Fruit fly (Drosophila melanogaster): ENCODE measurements around the gene ranshi.

ranshi gene

dm6 chr3R:8712722-8713131 lies 16.8 kb downstream of the ranshi start, which contains the start of gene CG8112 (continued):
- no peak for TF ChIP-seq pros (GFP tag; optimal IDR thresholded peaks at IDR 0.05)
- TF ChIP-seq schlank (tag; optimal IDR thresholded peaks at IDR 0.05), result no peak
- TF ChIP-seq Mrtf (GFP tag; IDR thresholded peaks at IDR 0.05), result no peak
- no peak for TF ChIP-seq Gsc (GFP tag; IDR thresholded peaks at IDR 0.05)
- TF ChIP-seq D19A (tag; optimal IDR thresholded peaks at IDR 0.05), result no peak
- no peak for TF ChIP-seq psq (GFP tag; optimal IDR thresholded peaks at IDR 0.05)
- no peak for TF ChIP-seq CG12744 (GFP tag; optimal IDR thresholded peaks at IDR 0.05)
- TF ChIP-seq Scr (GFP tag; IDR thresholded peaks at IDR 0.05; ENCODE audit: partially characterized antibody), result no peak
- no peak for TF ChIP-seq CG11456 (GFP tag; IDR thresholded peaks at IDR 0.05)
- TF ChIP-seq CG6791 (GFP tag; IDR thresholded peaks at IDR 0.05; ENCODE audit: partially characterized antibody), result no peak
- no peak for TF ChIP-seq Stat92E (GFP tag; optimal IDR thresholded peaks at IDR 0.05)
- TF ChIP-seq E2f2 (GFP tag; IDR thresholded peaks at IDR 0.05), result no peak
- no peak for TF ChIP-seq Eip74EF (GFP tag; optimal IDR thresholded peaks at IDR 0.05)
- TF ChIP-seq CG7556 (GFP tag; optimal IDR thresholded peaks at IDR 0.05), result peak; percentile 52
- peak; percentile 16 for TF ChIP-seq bcd (GFP tag; optimal IDR thresholded peaks at IDR 0.05)
- TF ChIP-seq eve (GFP tag; optimal IDR thresholded peaks at IDR 0.05), result no peak
- no peak for TF ChIP-seq jumu (GFP tag; optimal IDR thresholded peaks at IDR 0.05)
- TF ChIP-seq Dip2 (GFP tag; IDR thresholded peaks at IDR 0.05), result no peak
- no peak for TF ChIP-seq sna (GFP tag; IDR thresholded peaks at IDR 0.05; ENCODE audit: partially characterized antibody)
- TF ChIP-seq lab (GFP tag; optimal IDR thresholded peaks at IDR 0.05), result peak; percentile 65
- TF ChIP-seq twi (tag; optimal IDR thresholded peaks at IDR 0.05), result no peak
- TF ChIP-seq CG18764 (GFP tag; optimal IDR thresholded peaks at IDR 0.05), result no peak
- TF ChIP-seq Lim3 (GFP tag; IDR thresholded peaks at IDR 0.05), result no peak
- TF ChIP-seq z (GFP tag; IDR thresholded peaks at IDR 0.05), result no peak
- no peak for TF ChIP-seq Max (GFP tag; optimal IDR thresholded peaks at IDR 0.05)
- no peak for TF ChIP-seq CG30020 (tag; optimal IDR thresholded peaks at IDR 0.05)
- no peak for TF ChIP-seq Mes4 (GFP tag; optimal IDR thresholded peaks at IDR 0.05)
- no peak for TF ChIP-seq ssp (GFP tag; IDR thresholded peaks at IDR 0.05)
- no peak for TF ChIP-seq slou (GFP tag; optimal IDR thresholded peaks at IDR 0.05)
- no peak for TF ChIP-seq Bdp1 (GFP tag; optimal IDR thresholded peaks at IDR 0.05)
- TF ChIP-seq Dll (GFP tag; IDR thresholded peaks at IDR 0.05; ENCODE audit: partially characterized antibody), result no peak
- TF ChIP-seq CG2120 (GFP tag; optimal IDR thresholded peaks at IDR 0.05), result peak; percentile 17
- TF ChIP-seq CG12219 (GFP tag; optimal IDR thresholded peaks at IDR 0.05), result no peak
- no peak for TF ChIP-seq knrl (GFP tag; IDR thresholded peaks at IDR 0.05; ENCODE audit: partially characterized antibody)
- TF ChIP-seq Atf-2 (GFP tag; optimal IDR thresholded peaks at IDR 0.05), result no peak
- TF ChIP-seq stwl (tag; optimal IDR thresholded peaks at IDR 0.05), result no peak
- peak; percentile 34 for TF ChIP-seq CG2712 (tag; optimal IDR thresholded peaks at IDR 0.05)
- TF ChIP-seq gsb (GFP tag; IDR thresholded peaks at IDR 0.05), result no peak
- no peak for TF ChIP-seq Dp (GFP tag; optimal IDR thresholded peaks at IDR 0.05)
- no peak for TF ChIP-seq ems (GFP tag; optimal IDR thresholded peaks at IDR 0.05)
- no peak for TF ChIP-seq CG8478 (optimal IDR thresholded peaks at IDR 0.05)
- TF ChIP-seq dimm (GFP tag; IDR thresholded peaks at IDR 0.05), result no peak
- no peak for TF ChIP-seq Sox100B (GFP tag; optimal IDR thresholded peaks at IDR 0.05)
- TF ChIP-seq CG3726 (GFP tag; IDR thresholded peaks at IDR 0.05), result no peak
- no peak for TF ChIP-seq Deaf1 (tag; optimal IDR thresholded peaks at IDR 0.05)
- TF ChIP-seq sc (optimal IDR thresholded peaks at IDR 0.05), result no peak
- no peak for TF ChIP-seq sc (GFP tag; optimal IDR thresholded peaks at IDR 0.05)
- no peak for TF ChIP-seq CG5953 (GFP tag; IDR thresholded peaks at IDR 0.05)
- no peak for TF ChIP-seq CG4328 (GFP tag; optimal IDR thresholded peaks at IDR 0.05)
- TF ChIP-seq CG34422 (GFP tag; IDR thresholded peaks at IDR 0.05), result no peak
- TF ChIP-seq cad (GFP tag; optimal IDR thresholded peaks at IDR 0.05), result no peak
- TF ChIP-seq Chrac-16 (GFP tag; optimal IDR thresholded peaks at IDR 0.05), result no peak
- TF ChIP-seq slp2 (GFP tag; optimal IDR thresholded peaks at IDR 0.05), result no peak

Measured in whole organism, embryonic.